Fruit fly (Drosophila melanogaster): ENCODE results near the gene Ufl1.

Ufl1 gene

dm6 chr3R:7031553-7031952 lies 42.7 kb downstream of the Ufl1 start:
- no peak for TF ChIP-seq psq (optimal IDR thresholded peaks at IDR 0.05)
- no peak for TF ChIP-seq h (optimal IDR thresholded peaks at IDR 0.05)
- no peak for TF ChIP-seq ttk (optimal IDR thresholded peaks at IDR 0.05)
- no peak for TF ChIP-seq Myc (optimal IDR thresholded peaks at IDR 0.05)
- TF ChIP-seq insv (optimal IDR thresholded peaks at IDR 0.05), result no peak
- no peak for TF ChIP-seq Sin3A (optimal IDR thresholded peaks at IDR 0.05)

dm6 chr3R:7029434-7029833 lies 44.8 kb downstream of the Ufl1 start:
- TF ChIP-seq psq (optimal IDR thresholded peaks at IDR 0.05) (no peak), ttk (optimal IDR thresholded peaks at IDR 0.05) (no peak), h (optimal IDR thresholded peaks at IDR 0.05) (no peak), Myc (optimal IDR thresholded peaks at IDR 0.05) (no peak), Sin3A (optimal IDR thresholded peaks at IDR 0.05) (no peak)

- no peak for TF ChIP-seq psq (optimal IDR thresholded peaks at IDR 0.05)
- TF ChIP-seq Sin3A (optimal IDR thresholded peaks at IDR 0.05), result no peak
- TF ChIP-seq Myc (optimal IDR thresholded peaks at IDR 0.05), result no peak
- no peak for TF ChIP-seq insv (optimal IDR thresholded peaks at IDR 0.05)
- no peak for TF ChIP-seq ttk (optimal IDR thresholded peaks at IDR 0.05)
- TF ChIP-seq h (optimal IDR thresholded peaks at IDR 0.05), result no peak
Observed at dm6 chr3R:7028554-7028953, 45.7 kb downstream of the Ufl1 start.

- TF ChIP-seq psq (optimal IDR thresholded peaks at IDR 0.05) (no peak), Sin3A (optimal IDR thresholded peaks at IDR 0.05) (no peak), insv (optimal IDR thresholded peaks at IDR 0.05) (no peak), h (optimal IDR thresholded peaks at IDR 0.05) (no peak), ttk (optimal IDR thresholded peaks at IDR 0.05) (no peak), Myc (optimal IDR thresholded peaks at IDR 0.05) (no peak)
Observed at dm6 chr3R:7025241-7025640, 49.0 kb downstream of the Ufl1 start.

- TF ChIP-seq Myc (optimal IDR thresholded peaks at IDR 0.05), result no peak
- no peak for TF ChIP-seq psq (optimal IDR thresholded peaks at IDR 0.05)
- TF ChIP-seq ttk (optimal IDR thresholded peaks at IDR 0.05), result no peak
- TF ChIP-seq insv (optimal IDR thresholded peaks at IDR 0.05), result no peak
- TF ChIP-seq Sin3A (optimal IDR thresholded peaks at IDR 0.05), result no peak
- no peak for TF ChIP-seq h (optimal IDR thresholded peaks at IDR 0.05)
Observed at dm6 chr3R:7024574-7024973, 49.7 kb downstream of the Ufl1 start.

All from Kc167 (cell line).